Fruit fly (Drosophila melanogaster): ENCODE results near the gene CG46025.

dm6 chr2L:7726268-7726997, 27.5 kb upstream of the CG46025 start, which contains the start of gene CG13795:
- TF ChIP-seq CG10348 (GFP tag; IDR thresholded peaks at IDR 0.05) (no peak), CG15710 (tag; optimal IDR thresholded peaks at IDR 0.05) (no peak), EcR (GFP tag; optimal IDR thresholded peaks at IDR 0.05) (no peak), Pif1A (GFP tag; optimal IDR thresholded peaks at IDR 0.05) (no peak), CG4496 (GFP tag; IDR thresholded peaks at IDR 0.05) (no peak), CG8301 (tag; optimal IDR thresholded peaks at IDR 0.05) (no peak), CG13204 (GFP tag; optimal IDR thresholded peaks at IDR 0.05) (no peak)

Data from whole organism, pupa.